Fruit fly (Drosophila melanogaster) S2 (cell line): ENCODE data around the gene Elovl7.

ENCODE experiments used
- CG8478 ChIP-seq: fragments of >200 bp; optimal IDR thresholded peaks from 2 replicates; lab custom pipeline; 2018
- CTCF ChIP-seq, 2 experiments: fragments of >200 bp; optimal IDR thresholded peaks; 2 replicates each; lab custom pipeline; 2018

Elovl7 gene

dm6 chr3R:7995722-7996121, at the start of gene Elovl7:
TSS of gene Elovl7 (minus strand) at chr3R:7995852.
- no peak for TF ChIP-seq CTCF (optimal IDR thresholded peaks at IDR 0.05; lab: Kevin White, UChicago)
- TF ChIP-seq CG8478 (lab: Kevin White, UChicago) = no peak

- no peak for TF ChIP-seq CTCF (optimal IDR thresholded peaks at IDR 0.05; lab: Kevin White, UChicago)
- TF ChIP-seq CG8478 (lab: Kevin White, UChicago) = no peak
These were observed 45.2 kb upstream of the Elovl7 start, which contains the start of gene CG43060 for dm6 chr3R:8040843-8041242. TSS of gene CG43060 (plus strand) at chr3R:8041224.

dm6 chr3R:8038927-8039326, 43.3 kb upstream of the Elovl7 start:
- TF ChIP-seq CTCF (optimal IDR thresholded peaks at IDR 0.05; lab: Kevin White, UChicago) = no peak
- TF ChIP-seq CG8478 (lab: Kevin White, UChicago) = no peak

- TF ChIP-seq CG8478 (lab: Kevin White, UChicago) = no peak
- no peak for TF ChIP-seq CTCF (optimal IDR thresholded peaks at IDR 0.05; lab: Kevin White, UChicago)
These were observed 42.2 kb upstream of the Elovl7 start for dm6 chr3R:8037896-8038295.

- no peak for TF ChIP-seq CG8478 (lab: Kevin White, UChicago)
- TF ChIP-seq CTCF (optimal IDR thresholded peaks at IDR 0.05; lab: Kevin White, UChicago) = no peak
These were observed 37.3 kb upstream of the Elovl7 start, which contains the start of the genes CG11035 and unc-45 for dm6 chr3R:8032923-8033478. TSS of gene CG11035 (minus strand) at chr3R:8033009. TSS of gene unc-45 (plus strand) at chr3R:8033301.

dm6 chr3R:8030151-8030899, 34.7 kb upstream of the Elovl7 start, which contains the start of the genes CG10903 and CG2747:
TSS of gene CG10903 (plus strand) at chr3R:8030411.
TSS of gene CG2747 (minus strand) at chr3R:8030790.
- TF ChIP-seq CG8478 (lab: Kevin White, UChicago) = no peak
- TF ChIP-seq CTCF (optimal IDR thresholded peaks at IDR 0.05; lab: Kevin White, UChicago) = no peak

- TF ChIP-seq CTCF (optimal IDR thresholded peaks at IDR 0.05; lab: Kevin White, UChicago) (no peak), CG8478 (lab: Kevin White, UChicago) (no peak)
These were observed 33.9 kb upstream of the Elovl7 start, which contains the start of gene ImpE3 for dm6 chr3R:8029496-8030013. TSS of gene ImpE3 (minus strand) at chr3R:8029546.

- TF ChIP-seq CTCF (optimal IDR thresholded peaks at IDR 0.05; lab: Kevin White, UChicago) (no peak), CG8478 (lab: Kevin White, UChicago) (no peak)
These were observed 31.6 kb upstream of the Elovl7 start for dm6 chr3R:8027203-8027688.

dm6 chr3R:8026515-8026914, 30.9 kb upstream of the Elovl7 start:
- no peak for TF ChIP-seq CG8478 (lab: Kevin White, UChicago)
- no peak for TF ChIP-seq CTCF (optimal IDR thresholded peaks at IDR 0.05; lab: Kevin White, UChicago)

- TF ChIP-seq CG8478 (lab: Kevin White, UChicago) (no peak), CTCF (optimal IDR thresholded peaks at IDR 0.05; lab: Kevin White, UChicago) (no peak)
These were observed 17.7 kb upstream of the Elovl7 start, which contains the start of the genes CG10435 and Pbp95 for dm6 chr3R:8013121-8014009. TSS of gene CG10435 (minus strand) at chr3R:8013201. TSS of gene Pbp95 (plus strand) at chr3R:8013791.

dm6 chr3R:8009080-8009620, 13.5 kb upstream of the Elovl7 start, which contains the start of the genes CG11052 and CG3223:
TSS of gene CG11052 (minus strand) at chr3R:8009297.
TSS of gene CG3223 (plus strand) at chr3R:8009400.
- TF ChIP-seq CG8478 (lab: Kevin White, UChicago) (no peak), CTCF (optimal IDR thresholded peaks at IDR 0.05; lab: Kevin White, UChicago) (no peak)

- no peak for TF ChIP-seq CG8478 (lab: Kevin White, UChicago)
- no peak for TF ChIP-seq CTCF (optimal IDR thresholded peaks at IDR 0.05; lab: Kevin White, UChicago)
These were observed 12.1 kb upstream of the Elovl7 start, which contains the start of gene CG2767 for dm6 chr3R:8007595-8008255. TSS of gene CG2767 (minus strand) at chr3R:8008110.
